Worm (Caenorhabditis elegans) whole organism, L4/young adult: ENCODE data around the gene C07A12.18.

Source experiments
- W03F9.2 ChIP-seq: fragments of 150-350 bp; optimal IDR thresholded peaks from 2 replicates; lab custom pipeline; 2014; ENCODE audit warnings: missing biosample characterization, missing genetic modification characterization
- dao-5 ChIP-seq: sonication (generic microtip); optimal IDR thresholded peaks from 2 replicates; lab custom pipeline; 2016; ENCODE audit warnings: missing genotype, missing genetic modification characterization, moderate library complexity, missing compliant biosample characterization
- him-1 ChIP-seq: sonication (generic microtip); optimal IDR thresholded peaks from 2 replicates; lab custom pipeline; 2016; ENCODE audit warnings: missing genotype, missing genetic modification reagents, missing genetic modification characterization, missing compliant biosample characterization

C07A12.18 gene

DNA sequence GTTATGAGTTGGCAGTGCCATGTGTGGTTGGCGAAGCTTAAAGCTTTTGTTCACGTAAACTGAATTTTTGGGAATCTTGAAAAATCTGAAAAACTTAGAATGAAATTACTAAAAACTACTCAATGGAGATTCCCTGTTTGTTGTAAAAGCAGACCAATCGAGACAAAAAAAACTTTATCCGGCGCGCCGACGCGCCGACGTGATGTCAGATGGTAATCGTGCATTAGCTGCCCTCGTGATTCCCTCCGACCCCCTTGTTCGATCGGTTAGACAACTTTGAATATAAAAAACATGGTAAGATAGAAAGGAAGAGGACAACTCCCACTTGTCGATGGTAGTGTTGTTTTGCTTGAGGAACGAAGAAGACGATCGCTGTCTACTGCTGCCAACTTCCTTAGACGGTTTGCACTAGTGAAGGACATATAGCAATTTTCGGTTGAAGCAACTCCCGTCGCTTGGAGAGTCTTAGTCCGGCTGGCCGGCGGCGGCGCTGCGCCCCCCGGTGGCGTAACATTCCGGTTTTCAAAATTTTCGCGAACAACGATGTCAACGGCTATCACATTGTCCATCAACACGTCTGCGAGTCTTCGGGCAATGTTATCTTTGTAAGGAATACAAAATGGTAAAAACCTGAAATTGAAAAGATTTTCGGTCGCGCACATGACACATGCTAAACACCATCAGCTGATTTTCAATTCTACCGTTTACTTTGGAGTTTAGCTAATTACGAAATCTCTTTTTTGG, at the start of gene C07A12.18:
TSS of gene C07A12.18 (minus strand) at position 51 of the 744 bp plus-strand sequence.
- TF ChIP-seq dao-5 (tag; lab: Kevin White, UChicago) (no peak), him-1 (no peak), W03F9.2 (tag; lab: Kevin White, UChicago) (no peak)

- TF ChIP-seq dao-5 (tag; lab: Kevin White, UChicago) = no peak
- TF ChIP-seq W03F9.2 (tag; lab: Kevin White, UChicago) = no peak
- no peak for TF ChIP-seq him-1
These were observed 47.7 kb upstream of the C07A12.18 start for ce11 chrX:4597419-4597818.

- TF ChIP-seq W03F9.2 (tag; lab: Kevin White, UChicago) (no peak), dao-5 (tag; lab: Kevin White, UChicago) (no peak), him-1 (no peak)
These were observed 42.5 kb upstream of the C07A12.18 start, which contains the start of gene flp-12 for ce11 chrX:4592250-4592649. TSS of gene flp-12 (minus strand) at chrX:4592350.

- no peak for TF ChIP-seq him-1
- TF ChIP-seq dao-5 (tag; lab: Kevin White, UChicago) = no peak
- TF ChIP-seq W03F9.2 (tag; lab: Kevin White, UChicago) = no peak
These were observed 38.8 kb upstream of the C07A12.18 start, which contains the start of gene lnp-1 for ce11 chrX:4588462-4588861. TSS of gene lnp-1 (plus strand) at chrX:4588762.

DNA sequence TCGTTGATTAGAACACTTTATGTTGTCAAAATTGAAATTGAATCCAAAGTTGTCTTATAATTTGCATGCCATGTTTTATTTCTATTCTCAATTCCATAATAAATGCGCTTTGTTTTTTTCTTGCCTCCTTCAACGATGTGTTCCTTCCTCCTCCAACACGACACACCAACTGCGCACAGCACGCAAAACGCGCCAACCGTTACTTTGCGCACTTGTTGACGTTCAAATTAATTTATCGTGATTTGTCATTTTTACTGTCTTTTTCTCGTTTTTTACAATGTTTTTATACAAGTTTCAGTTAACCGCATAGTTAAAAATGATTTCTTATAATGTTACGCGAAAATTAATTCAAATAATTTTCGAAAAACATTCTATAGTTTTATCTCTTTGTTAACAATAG, 38.2 kb upstream of the C07A12.18 start:
- no peak for TF ChIP-seq him-1
- no peak for TF ChIP-seq W03F9.2 (tag; lab: Kevin White, UChicago)
- TF ChIP-seq dao-5 (tag; lab: Kevin White, UChicago) = no peak

DNA sequence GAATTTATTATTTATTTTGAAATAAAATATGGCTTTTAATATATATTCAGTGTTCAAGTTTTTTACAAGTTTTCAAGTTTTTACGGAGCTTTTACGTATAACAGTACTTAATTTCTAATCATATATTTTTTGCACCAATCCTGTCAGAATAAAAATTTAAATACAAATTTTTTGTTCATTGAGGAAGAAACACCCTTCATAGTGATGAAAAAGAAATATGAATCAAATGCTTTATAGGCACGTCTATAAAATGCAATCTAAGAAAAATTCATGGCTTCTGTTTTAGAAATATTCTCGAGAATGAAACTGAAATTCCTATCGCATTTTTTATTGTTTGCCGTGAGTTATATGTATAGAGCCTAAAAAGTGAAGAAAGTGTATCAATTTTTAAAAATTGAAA, 36.9 kb upstream of the C07A12.18 start, which contains the start of gene C05E11.2:
TSS of gene C05E11.2 (plus strand) at position 301 of the 400 bp plus-strand sequence.
- TF ChIP-seq W03F9.2 (tag; lab: Kevin White, UChicago) = no peak
- no peak for TF ChIP-seq dao-5 (tag; lab: Kevin White, UChicago)
- TF ChIP-seq him-1 = no peak

DNA sequence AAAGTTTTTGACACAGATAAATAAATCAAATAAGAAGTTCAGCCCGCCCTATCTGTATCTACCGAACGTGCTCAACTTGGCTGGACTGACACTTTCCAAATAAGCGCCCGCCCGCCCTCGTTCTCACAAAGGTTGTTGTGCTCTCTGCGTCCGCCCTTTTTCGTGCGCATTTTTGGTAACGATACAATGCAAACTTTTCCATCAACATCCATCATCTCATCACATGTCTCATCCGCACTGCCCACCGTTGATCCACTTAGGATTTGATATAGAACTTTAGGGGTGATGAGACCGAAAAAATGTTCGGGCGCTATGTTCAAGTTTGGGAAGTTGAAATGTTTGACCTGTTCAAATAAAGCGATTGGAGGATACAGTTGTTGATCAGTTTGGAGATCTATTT, 35.9 kb upstream of the C07A12.18 start, which contains the start of gene C05E11.7:
TSS of gene C05E11.7 (minus strand) at position 101 of the 400 bp plus-strand sequence.
- TF ChIP-seq dao-5 (tag; lab: Kevin White, UChicago) (no peak), W03F9.2 (tag; lab: Kevin White, UChicago) (no peak)

DNA sequence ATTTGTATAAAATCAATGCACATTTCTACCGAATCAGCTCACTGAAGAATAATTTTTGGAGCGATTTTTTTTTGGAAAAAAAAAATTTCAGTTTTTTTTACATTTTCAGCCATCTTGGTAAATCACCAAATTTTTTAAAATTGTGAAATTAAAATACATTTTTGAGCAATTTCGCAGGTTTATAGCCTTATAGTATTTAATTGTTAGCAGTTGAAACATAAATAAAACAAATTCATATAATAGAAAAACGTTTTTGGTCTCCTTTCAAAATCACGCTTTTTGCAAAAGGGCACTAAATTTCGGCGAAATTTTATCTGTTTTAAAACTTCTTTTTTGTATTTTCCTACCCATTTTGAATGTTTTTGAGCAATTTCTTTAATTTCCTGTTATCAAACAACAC, 28.9 kb upstream of the C07A12.18 start:
- no peak for TF ChIP-seq him-1
- TF ChIP-seq dao-5 (tag; lab: Kevin White, UChicago) = no peak
- TF ChIP-seq W03F9.2 (tag; lab: Kevin White, UChicago) = no peak

DNA sequence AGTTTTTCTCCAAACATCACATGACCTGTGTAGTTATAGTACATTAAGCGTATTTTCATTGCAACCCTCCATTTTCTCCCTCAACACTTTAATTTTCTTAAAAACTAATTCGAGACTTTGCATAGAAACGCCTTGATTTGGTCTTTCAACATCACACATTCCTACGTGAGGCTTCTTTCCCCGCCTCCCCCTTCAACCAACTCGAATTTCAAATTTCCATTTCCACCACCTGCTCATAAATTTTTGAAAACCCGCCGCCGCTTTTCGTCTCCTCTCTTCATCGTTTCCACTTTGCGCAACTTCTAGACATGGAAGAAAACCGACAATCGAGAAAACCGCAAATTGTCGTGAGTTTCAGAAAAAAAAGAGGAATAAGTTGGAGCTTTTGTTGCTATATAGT, 28.2 kb upstream of the C07A12.18 start, which contains the start of gene C05E11.3:
TSS of gene C05E11.3 (plus strand) at position 301 of the 400 bp plus-strand sequence.
- no peak for TF ChIP-seq dao-5 (tag; lab: Kevin White, UChicago)
- no peak for TF ChIP-seq him-1
- no peak for TF ChIP-seq W03F9.2 (tag; lab: Kevin White, UChicago)

DNA sequence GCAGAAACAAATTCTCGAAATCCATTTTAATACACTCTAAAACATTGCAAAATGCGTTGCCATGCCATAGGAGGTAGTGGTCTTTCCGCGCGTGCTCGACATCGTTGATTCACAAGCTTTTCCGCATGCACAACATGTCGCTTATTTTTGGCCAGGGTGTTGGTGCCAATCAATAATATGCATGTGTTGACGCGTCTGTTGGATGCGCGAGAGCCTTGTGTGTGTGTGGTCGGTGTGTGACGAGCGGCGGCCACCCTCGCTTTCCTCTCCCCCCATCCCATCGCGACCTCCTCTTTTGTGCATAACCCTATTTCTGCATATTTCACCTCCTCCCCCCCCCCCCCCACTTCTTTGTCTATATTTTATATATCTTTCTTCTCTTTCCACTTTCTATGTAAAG, 26.6 kb upstream of the C07A12.18 start:
- TF ChIP-seq dao-5 (tag; lab: Kevin White, UChicago) (no peak), W03F9.2 (tag; lab: Kevin White, UChicago) (no peak), him-1 (no peak)

DNA sequence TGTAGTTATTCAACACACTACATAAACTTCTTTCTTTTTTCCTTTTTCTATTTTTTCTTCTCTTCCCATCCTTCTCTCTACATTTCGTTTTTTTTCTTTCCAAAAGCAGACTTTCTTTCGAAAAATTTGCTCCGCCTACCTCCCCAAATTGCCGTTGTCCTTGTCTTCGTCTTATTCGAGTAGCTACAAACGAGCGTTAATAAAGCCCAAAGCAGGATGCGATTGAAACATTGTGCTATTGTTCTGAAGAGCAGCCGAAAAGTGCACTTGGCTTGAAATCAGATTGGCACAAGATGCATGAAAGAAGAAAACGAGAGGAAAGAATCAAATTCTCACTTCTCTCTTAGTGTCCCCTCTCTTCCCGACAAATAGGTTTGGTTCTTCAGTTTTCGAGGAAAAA, 25.2 kb upstream of the C07A12.18 start:
- TF ChIP-seq W03F9.2 (tag; lab: Kevin White, UChicago) = no peak
- TF ChIP-seq dao-5 (tag; lab: Kevin White, UChicago) = no peak
- no peak for TF ChIP-seq him-1

- TF ChIP-seq him-1 (no peak), W03F9.2 (tag; lab: Kevin White, UChicago) (no peak), dao-5 (tag; lab: Kevin White, UChicago) (no peak)
These were observed 21.4 kb upstream of the C07A12.18 start, which contains the start of gene amt-1 for ce11 chrX:4571137-4571536. TSS of gene amt-1 (plus strand) at chrX:4571437.

DNA sequence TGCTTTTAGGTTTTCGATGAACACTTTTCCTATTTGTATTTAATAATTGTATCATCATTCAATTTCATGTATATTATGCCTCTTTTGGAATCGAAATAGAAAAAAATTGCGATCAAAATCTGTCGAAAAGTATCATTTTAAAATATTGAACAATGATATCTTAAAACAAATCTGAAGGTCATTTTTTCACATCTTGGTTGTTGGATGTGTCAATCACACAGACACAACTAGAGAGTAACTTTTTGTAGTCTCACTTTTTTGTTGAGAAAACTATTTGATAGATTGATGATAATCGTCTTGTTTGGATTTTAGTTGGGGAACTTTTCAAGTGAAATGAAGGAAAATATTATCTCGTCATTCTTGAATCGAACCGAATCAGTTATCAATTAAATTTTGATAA, 19.6 kb upstream of the C07A12.18 start:
- no peak for TF ChIP-seq dao-5 (tag; lab: Kevin White, UChicago)
- no peak for TF ChIP-seq him-1
- no peak for TF ChIP-seq W03F9.2 (tag; lab: Kevin White, UChicago)

DNA sequence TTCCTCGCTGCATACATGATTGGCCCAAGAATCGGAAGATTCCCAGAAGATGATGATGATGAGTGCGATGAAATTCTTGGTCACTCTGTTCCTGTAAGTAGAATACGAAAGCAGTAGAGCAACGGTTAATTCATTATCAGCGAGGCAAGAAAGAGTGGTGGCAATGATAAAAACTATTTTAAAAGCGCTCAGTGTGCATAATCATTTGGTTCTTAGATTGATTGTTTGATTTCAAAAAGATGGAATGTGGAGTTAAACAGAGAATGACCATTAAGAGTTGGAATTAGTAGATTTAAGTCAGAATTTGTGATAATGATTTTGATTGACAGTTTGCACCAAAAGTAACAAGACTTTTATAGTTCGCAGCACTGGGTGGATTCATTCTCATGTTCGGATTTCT, 17.4 kb upstream of the C07A12.18 start:
- TF ChIP-seq W03F9.2 (tag; lab: Kevin White, UChicago) = no peak
- no peak for TF ChIP-seq him-1
- no peak for TF ChIP-seq dao-5 (tag; lab: Kevin White, UChicago)
